Worm (Caenorhabditis elegans) whole organism, midembryonic: Measurements from ENCODE around the gene ZK856.18.

ENCODE experiments used
- T22C8.4 ChIP-seq: fragments of 200-800 bp; sonication (Bioruptor generic); IDR thresholded peaks from 2 replicates; pipeline ENCODE4 v1.3.6; 2022; ENCODE audit warnings: missing genetic modification characterization, missing compliant biosample characterization
- cog-1 ChIP-seq: sonication (generic microtip); optimal IDR thresholded peaks from 2 replicates; lab custom pipeline; 2016; ENCODE audit warnings: missing genetic modification characterization, missing compliant biosample characterization
- flt-1 ChIP-seq: fragments of 200-800 bp; sonication (Bioruptor generic); IDR thresholded peaks from 2 replicates; pipeline ENCODE4 v1.3.6; 2022; ENCODE audit warnings: missing genetic modification characterization, missing compliant biosample characterization
- klf-2 ChIP-seq: fragments of 200-800 bp; sonication (Bioruptor generic); conservative IDR thresholded peaks from 2 replicates; pipeline ENCODE4 v1.3.6; 2022; ENCODE audit warnings: missing genetic modification reagents, missing genetic modification characterization, missing compliant biosample characterization
- med-1 ChIP-seq: sonication (generic microtip); optimal IDR thresholded peaks from 2 replicates; lab custom pipeline; 2017; ENCODE audit warnings: missing genetic modification characterization, mild to moderate bottlenecking, missing compliant biosample characterization, antibody characterized with exemption, missing genetic modification reagents; ENCODE audit not compliant: insufficient read depth
- ref-1 ChIP-seq: fragments of 200-800 bp; sonication (Bioruptor generic); conservative IDR thresholded peaks from 2 replicates; pipeline ENCODE4 v1.3.6; 2022; ENCODE audit warnings: missing genetic modification reagents, missing genetic modification characterization, missing compliant biosample characterization
- tab-1 ChIP-seq: fragments of 200-800 bp; sonication (Bioruptor generic); IDR thresholded peaks from 2 replicates; pipeline ENCODE4 v1.3.6; 2022; ENCODE audit warnings: missing genetic modification characterization, missing compliant biosample characterization
- ztf-23 ChIP-seq: fragments of 200-800 bp; sonication (Bioruptor generic); IDR thresholded peaks from 2 replicates; pipeline ENCODE4 v1.3.6; 2022; ENCODE audit warnings: missing genetic modification reagents, missing genetic modification characterization, missing compliant biosample characterization
- ztf-29 ChIP-seq: fragments of 200-800 bp; sonication (Bioruptor generic); IDR thresholded peaks from 2 replicates; pipeline ENCODE4 v1.3.6; 2022; ENCODE audit warnings: missing genetic modification reagents, missing genetic modification characterization, missing compliant biosample characterization

Gene ZK856.18

DNA sequence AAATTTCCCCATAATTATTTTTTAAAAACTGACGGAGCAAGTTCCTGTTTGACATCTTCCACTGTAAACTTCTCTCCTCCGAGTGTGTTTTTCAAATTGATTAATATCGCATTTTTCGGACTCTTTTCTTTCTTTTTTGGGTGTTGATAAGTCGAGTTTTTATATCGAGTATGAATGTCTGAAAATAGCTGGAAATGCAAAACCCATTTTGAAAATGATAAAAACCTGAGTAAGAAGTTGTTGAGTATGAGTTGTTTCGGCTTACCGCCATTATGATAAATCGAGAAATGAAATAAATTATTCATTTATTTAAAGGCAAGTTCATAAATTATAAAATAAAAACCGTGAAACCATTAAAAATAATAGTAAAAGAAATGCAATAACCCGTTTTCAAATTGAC, at the start of gene ZK856.18:
Gene ZK856.18, minus strand, starts transcription at position 289 of the 400 bp plus-strand sequence.
- TF ChIP-seq ref-1 (no peak), T22C8.4 (GFP tag; lab: Robert Waterston, UW) (no peak), klf-2 (GFP tag; lab: Robert Waterston, UW) (no peak), med-1 (GFP tag; lab: Kevin White, UChicago) (no peak), ztf-23 (no peak), ztf-29 (no peak)

DNA sequence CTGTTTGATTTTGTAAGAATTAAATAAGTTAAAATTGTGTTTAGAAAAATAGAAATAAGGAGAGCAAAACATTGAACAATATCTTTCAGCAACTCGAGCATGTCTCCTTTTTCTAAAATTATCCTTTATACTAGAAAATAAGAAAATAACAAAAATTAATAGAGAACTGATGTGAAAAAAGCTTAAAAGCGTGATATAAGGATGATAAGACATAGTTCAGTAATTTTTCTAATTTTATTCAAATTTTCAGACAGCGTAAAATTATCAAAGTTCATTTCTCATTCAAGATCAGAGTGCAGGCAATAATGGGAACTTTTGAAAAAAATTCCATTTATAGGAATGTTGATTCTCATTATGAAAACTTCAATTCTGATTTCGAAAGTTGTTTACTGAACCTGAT, 47.5 kb upstream of the ZK856.18 start, which contains the start of gene str-182:
Gene str-182, minus strand, starts transcription at position 101 of the 400 bp plus-strand sequence.
- TF ChIP-seq ztf-29 (no peak), ref-1 (no peak), tab-1 (GFP tag; lab: Robert Waterston, UW) (no peak), med-1 (GFP tag; lab: Kevin White, UChicago) (no peak), cog-1 (tag; lab: Kevin White, UChicago) (no peak), flt-1 (GFP tag; lab: Robert Waterston, UW) (no peak), ztf-23 (no peak), T22C8.4 (GFP tag; lab: Robert Waterston, UW) (no peak)

DNA sequence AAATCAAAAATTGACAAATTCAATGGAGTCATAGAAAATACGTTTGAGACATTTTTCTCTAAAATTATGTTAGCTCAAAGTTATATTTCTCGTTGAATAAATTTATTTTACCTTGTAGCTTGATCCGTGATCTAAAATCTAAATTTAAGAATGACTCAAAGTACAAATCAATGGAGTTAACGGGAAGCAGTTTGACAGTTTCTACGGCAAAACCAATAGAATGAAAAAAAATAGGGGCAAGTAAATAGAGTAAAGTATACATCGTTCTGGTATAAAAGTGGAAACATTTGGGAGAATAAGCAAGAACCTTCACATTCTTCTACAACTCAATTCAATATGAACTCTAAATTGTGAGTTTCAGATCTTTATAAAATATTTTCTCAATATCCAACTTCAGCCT, 45.1 kb upstream of the ZK856.18 start, which contains the start of gene fipr-6:
Gene fipr-6, plus strand, starts transcription at position 301 of the 400 bp plus-strand sequence.
- TF ChIP-seq ref-1 (no peak), ztf-23 (no peak), klf-2 (GFP tag; lab: Robert Waterston, UW) (no peak), flt-1 (GFP tag; lab: Robert Waterston, UW) (no peak), med-1 (GFP tag; lab: Kevin White, UChicago) (no peak), T22C8.4 (GFP tag; lab: Robert Waterston, UW) (no peak), tab-1 (GFP tag; lab: Robert Waterston, UW) (no peak), ztf-29 (no peak), cog-1 (tag; lab: Kevin White, UChicago) (no peak)

DNA sequence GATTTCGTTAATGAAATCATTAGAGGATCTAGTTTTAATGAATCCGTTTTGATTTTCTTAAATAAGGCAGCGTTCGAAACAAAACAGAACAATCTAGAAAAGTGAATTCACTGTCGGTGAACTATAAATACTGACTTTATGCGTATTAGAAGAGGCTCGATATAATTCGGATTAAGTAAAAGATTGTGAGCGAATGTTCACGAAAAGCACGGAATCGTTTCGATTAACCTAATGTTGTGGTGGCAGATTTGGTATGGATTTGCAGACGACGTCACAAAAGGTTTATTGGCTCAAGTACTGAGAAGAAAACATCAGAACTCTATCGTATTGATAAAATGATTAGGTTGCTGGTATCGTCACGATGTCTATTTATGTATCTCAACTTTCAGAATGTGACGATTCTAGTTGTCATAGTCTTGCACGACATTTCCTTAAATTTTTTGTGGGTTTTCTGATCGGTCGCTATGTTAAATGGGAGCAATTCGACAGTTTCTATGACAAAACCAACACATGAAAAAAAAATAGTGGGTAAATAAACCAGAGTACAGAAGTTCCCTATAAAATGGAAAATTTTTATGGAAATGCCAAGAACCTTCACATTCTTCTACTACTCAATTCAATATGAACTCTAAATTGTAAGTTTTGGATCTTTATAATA, 43.5 kb upstream of the ZK856.18 start, which contains the start of the genes pyt-1 and fipr-7:
Gene pyt-1, minus strand, starts transcription at position 101 of the 658 bp plus-strand sequence.
Gene fipr-7, plus strand, starts transcription at position 608 of the 658 bp plus-strand sequence.
- TF ChIP-seq cog-1 (tag; lab: Kevin White, UChicago): no peak
- TF ChIP-seq ztf-29: no peak
- no peak for TF ChIP-seq T22C8.4 (GFP tag; lab: Robert Waterston, UW)
- TF ChIP-seq flt-1 (GFP tag; lab: Robert Waterston, UW): no peak
- no peak for TF ChIP-seq tab-1 (GFP tag; lab: Robert Waterston, UW)
- TF ChIP-seq med-1 (GFP tag; lab: Kevin White, UChicago): no peak
- TF ChIP-seq klf-2 (GFP tag; lab: Robert Waterston, UW): no peak
- TF ChIP-seq ztf-23: no peak
- no peak for TF ChIP-seq ref-1

DNA sequence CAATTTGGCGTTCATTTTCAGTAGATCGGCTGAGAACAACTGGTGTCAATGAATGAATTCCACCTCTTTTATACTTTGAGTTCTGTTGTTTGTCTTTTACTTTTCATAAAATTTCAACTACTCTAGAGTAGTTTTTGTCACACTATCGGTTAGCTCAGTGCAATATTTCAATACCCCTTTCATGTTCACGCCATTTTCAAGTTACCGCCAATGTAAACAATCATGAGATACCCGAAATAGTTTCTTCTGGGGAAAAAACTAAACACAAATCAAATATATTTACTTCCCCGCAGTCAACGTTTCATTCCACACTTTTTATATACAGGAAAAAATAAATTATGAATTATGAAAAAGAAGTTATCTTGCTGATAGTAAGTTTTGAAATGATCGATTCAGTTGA, 42.6 kb upstream of the ZK856.18 start, which contains the start of gene fipr-4:
Gene fipr-4, minus strand, starts transcription at position 101 of the 400 bp plus-strand sequence.
- TF ChIP-seq ztf-23: no peak
- no peak for TF ChIP-seq med-1 (GFP tag; lab: Kevin White, UChicago)
- TF ChIP-seq T22C8.4 (GFP tag; lab: Robert Waterston, UW): no peak
- no peak for TF ChIP-seq ref-1
- TF ChIP-seq klf-2 (GFP tag; lab: Robert Waterston, UW): no peak
- no peak for TF ChIP-seq flt-1 (GFP tag; lab: Robert Waterston, UW)
- no peak for TF ChIP-seq ztf-29
- no peak for TF ChIP-seq cog-1 (tag; lab: Kevin White, UChicago)
- no peak for TF ChIP-seq tab-1 (GFP tag; lab: Robert Waterston, UW)

DNA sequence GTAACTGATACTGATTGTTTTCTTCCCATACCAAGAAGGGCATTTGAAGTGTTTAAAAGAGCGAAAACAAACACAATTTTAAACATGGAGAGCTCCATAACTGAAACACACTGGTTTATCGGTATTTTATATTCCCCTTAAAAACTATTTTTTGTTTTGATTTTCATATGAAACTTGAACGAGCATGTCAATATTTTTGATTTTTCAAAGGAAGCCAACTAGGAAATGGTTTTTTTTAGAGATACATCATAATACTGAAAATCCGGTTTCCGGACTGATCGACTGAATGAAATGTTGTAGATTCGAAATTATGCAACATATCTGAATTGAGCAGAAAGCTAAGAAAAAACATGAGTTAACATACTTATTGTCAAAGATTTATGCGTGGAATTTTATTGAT, 41.5 kb upstream of the ZK856.18 start, which contains the start of gene ttr-19:
Gene ttr-19, minus strand, starts transcription at position 101 of the 400 bp plus-strand sequence.
- TF ChIP-seq ref-1 (no peak), ztf-29 (no peak), klf-2 (GFP tag; lab: Robert Waterston, UW) (no peak), tab-1 (GFP tag; lab: Robert Waterston, UW) (no peak), T22C8.4 (GFP tag; lab: Robert Waterston, UW) (no peak), ztf-23 (no peak), cog-1 (tag; lab: Kevin White, UChicago) (no peak), med-1 (GFP tag; lab: Kevin White, UChicago) (no peak), flt-1 (GFP tag; lab: Robert Waterston, UW) (no peak)

DNA sequence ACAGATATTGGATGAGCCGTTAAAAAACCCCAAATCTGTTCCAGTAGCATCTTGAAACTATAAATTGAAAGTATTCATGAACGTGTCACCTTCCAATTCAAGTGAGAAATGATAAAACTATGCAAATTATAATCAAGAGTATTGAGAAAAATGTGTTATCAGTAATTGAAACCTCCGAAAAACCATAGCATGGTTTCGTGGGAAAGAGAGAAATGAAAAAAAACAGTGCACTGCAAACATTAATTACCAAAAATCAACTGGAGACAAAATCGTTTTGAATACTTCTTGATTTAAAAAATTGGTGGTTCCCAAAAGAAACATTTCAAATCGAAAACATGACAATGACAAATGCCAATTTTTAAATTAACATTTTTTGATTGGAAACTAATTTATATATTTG, 39.8 kb upstream of the ZK856.18 start, which contains the start of gene daf-36:
Gene daf-36, minus strand, starts transcription at position 101 of the 400 bp plus-strand sequence.
- TF ChIP-seq flt-1 (GFP tag; lab: Robert Waterston, UW): no peak
- no peak for TF ChIP-seq cog-1 (tag; lab: Kevin White, UChicago)
- TF ChIP-seq tab-1 (GFP tag; lab: Robert Waterston, UW): no peak
- TF ChIP-seq ztf-23: no peak
- no peak for TF ChIP-seq ztf-29
- TF ChIP-seq ref-1: no peak
- no peak for TF ChIP-seq T22C8.4 (GFP tag; lab: Robert Waterston, UW)
- no peak for TF ChIP-seq med-1 (GFP tag; lab: Kevin White, UChicago)
- no peak for TF ChIP-seq klf-2 (GFP tag; lab: Robert Waterston, UW)

DNA sequence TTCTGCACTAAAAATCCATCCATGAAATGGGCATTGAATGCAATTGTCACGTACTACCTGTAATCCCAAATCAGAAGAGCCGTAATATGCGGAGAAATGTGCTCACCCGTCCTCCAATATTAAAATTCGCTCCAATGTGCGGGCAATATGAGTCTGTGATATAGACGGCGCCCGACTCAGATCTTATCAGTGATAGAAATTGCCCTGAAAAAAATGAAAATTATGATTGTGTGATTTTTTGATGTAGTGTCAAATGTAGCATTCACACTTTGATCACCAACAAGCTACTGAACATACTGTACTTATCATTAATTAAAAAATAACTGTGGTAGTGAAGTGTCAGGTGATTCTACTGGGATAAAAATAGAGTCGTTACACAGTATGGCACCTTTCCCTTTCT, 38.8 kb upstream of the ZK856.18 start:
- TF ChIP-seq klf-2 (GFP tag; lab: Robert Waterston, UW) (no peak), med-1 (GFP tag; lab: Kevin White, UChicago) (no peak)

DNA sequence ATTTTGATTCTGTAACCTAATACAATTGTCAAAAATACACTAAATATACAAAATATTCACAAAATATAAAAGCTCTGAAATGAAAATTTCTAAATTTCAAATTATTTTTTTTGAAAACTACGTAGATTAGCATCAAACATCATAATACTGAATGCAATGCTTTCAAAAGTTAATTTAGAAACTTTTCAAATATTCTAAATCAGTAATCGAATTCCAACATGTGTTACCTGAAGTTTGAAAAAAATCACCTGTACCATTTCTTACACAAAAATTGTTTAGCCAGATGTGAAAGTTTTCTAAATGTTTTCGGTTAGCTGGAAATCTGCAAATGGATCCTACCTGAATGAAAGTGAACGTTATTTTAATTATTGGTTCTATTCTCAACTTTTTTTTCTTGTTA, 36.2 kb upstream of the ZK856.18 start, which contains the start of gene C12D8.20:
Gene C12D8.20, plus strand, starts transcription at position 301 of the 400 bp plus-strand sequence.
- TF ChIP-seq med-1 (GFP tag; lab: Kevin White, UChicago): no peak
- no peak for TF ChIP-seq T22C8.4 (GFP tag; lab: Robert Waterston, UW)
- no peak for TF ChIP-seq ztf-23
- no peak for TF ChIP-seq cog-1 (tag; lab: Kevin White, UChicago)
- TF ChIP-seq ztf-29: no peak
- no peak for TF ChIP-seq flt-1 (GFP tag; lab: Robert Waterston, UW)
- no peak for TF ChIP-seq tab-1 (GFP tag; lab: Robert Waterston, UW)
- TF ChIP-seq klf-2 (GFP tag; lab: Robert Waterston, UW): no peak
- no peak for TF ChIP-seq ref-1
